Worm (Caenorhabditis elegans) whole organism, young adult: ENCODE measurements around the gene Y39B6A.1.

ENCODE experiments used
- B0019.2 ChIP-seq: fragments of 200-800 bp; sonication (Bioruptor generic); conservative IDR thresholded peaks from 2 replicates; pipeline ENCODE4 v1.3.6; 2022; ENCODE audit warnings: missing genetic modification reagents, missing genetic modification characterization, missing compliant biosample characterization
- B0035.1 ChIP-seq: sonication (generic microtip); optimal IDR thresholded peaks from 2 replicates; lab custom pipeline; 2016; ENCODE audit warnings: missing genetic modification characterization, mild to moderate bottlenecking, missing compliant biosample characterization, missing genotype, missing genetic modification reagents
- B0336.3 ChIP-seq: fragments of 200-800 bp; sonication (Bioruptor generic); IDR thresholded peaks from 2 replicates; pipeline ENCODE4 v1.3.6; 2022; ENCODE audit warnings: missing genetic modification characterization, missing compliant biosample characterization
- C17E4.6 ChIP-seq: fragments of 200-800 bp; sonication (Bioruptor generic); IDR thresholded peaks from 2 replicates; pipeline ENCODE4 v1.3.6; 2022; ENCODE audit warnings: missing genetic modification reagents, missing genetic modification characterization, missing compliant biosample characterization
- F22D6.2 ChIP-seq: sonication (generic microtip); optimal IDR thresholded peaks from 2 replicates; lab custom pipeline; 2016; ENCODE audit warnings: mild to moderate bottlenecking, missing genetic modification characterization, missing compliant biosample characterization
- F57A8.1 ChIP-seq: fragments of 200-800 bp; sonication (Bioruptor generic); optimal IDR thresholded peaks from 2 replicates; lab custom pipeline; 2018; ENCODE audit warnings: mild to moderate bottlenecking, missing genetic modification characterization, moderate library complexity, missing compliant biosample characterization
- F57C9.4 ChIP-seq: sonication (generic microtip); optimal IDR thresholded peaks from 2 replicates; lab custom pipeline; 2017; ENCODE audit warnings: mild to moderate bottlenecking, missing genetic modification characterization, missing compliant biosample characterization
- K11D2.4 ChIP-seq: fragments of 200-800 bp; sonication (Bioruptor generic); IDR thresholded peaks from 2 replicates; pipeline ENCODE4 v1.3.6; 2022; ENCODE audit warnings: missing genetic modification reagents, missing genetic modification characterization, missing compliant biosample characterization
- T07F8.4 ChIP-seq: sonication (generic microtip); optimal IDR thresholded peaks from 2 replicates; lab custom pipeline; 2016; ENCODE audit warnings: mild to moderate bottlenecking, missing genetic modification characterization, moderate library complexity, missing compliant biosample characterization
- Y53F4B.3 ChIP-seq: fragments of 200-800 bp; sonication (Bioruptor generic); IDR thresholded peaks from 2 replicates; pipeline ENCODE4 v1.3.6; 2022; ENCODE audit warnings: missing genetic modification reagents, missing genetic modification characterization, missing compliant biosample characterization
- Y56A3A.18 ChIP-seq: fragments of 200-800 bp; sonication (Bioruptor generic); IDR thresholded peaks from 2 replicates; pipeline ENCODE4 v1.3.6; 2022; ENCODE audit warnings: missing genetic modification reagents, missing genetic modification characterization, missing compliant biosample characterization
- Y95B8A.8 ChIP-seq: fragments of 200-800 bp; sonication (Bioruptor generic); IDR thresholded peaks from 2 replicates; pipeline ENCODE4 v1.3.6; 2022; ENCODE audit warnings: missing genetic modification reagents, missing genetic modification characterization, missing compliant biosample characterization
- ZK185.1 ChIP-seq: sonication (generic microtip); optimal IDR thresholded peaks from 2 replicates; lab custom pipeline; 2016; ENCODE audit warnings: mild to moderate bottlenecking, missing genetic modification characterization, missing compliant biosample characterization; ENCODE audit not compliant: poor library complexity, severe bottlenecking
- akir-1 ChIP-seq: fragments of 200-800 bp; sonication (Bioruptor generic); optimal IDR thresholded peaks from 2 replicates; lab custom pipeline; 2018; ENCODE audit warnings: mild to moderate bottlenecking, missing genetic modification characterization, moderate library complexity, missing compliant biosample characterization
- attf-5 ChIP-seq: fragments of 200-800 bp; sonication (Bioruptor generic); optimal IDR thresholded peaks from 2 replicates; lab custom pipeline; 2018; ENCODE audit warnings: mild to moderate bottlenecking, missing genetic modification characterization, missing compliant biosample characterization
- attf-6 ChIP-seq: fragments of 200-800 bp; sonication (Bioruptor generic); IDR thresholded peaks from 2 replicates; pipeline ENCODE4 v1.3.6; 2022; ENCODE audit warnings: missing genetic modification reagents, missing genetic modification characterization, missing compliant biosample characterization
- bed-2 ChIP-seq: fragments of 200-800 bp; sonication (Bioruptor generic); IDR thresholded peaks from 2 replicates; pipeline ENCODE4 v1.3.6; 2022; ENCODE audit warnings: missing genetic modification reagents, missing genetic modification characterization, missing compliant biosample characterization
- cebp-1 ChIP-seq, 2 experiments: fragments of 200-800 bp in 1 of 2; sonication (Bioruptor generic) in 1 of 2; sonication (generic microtip) in 1 of 2; IDR thresholded peaks in 1 of 2; optimal IDR thresholded peaks in 1 of 2; 2 replicates each; pipeline versions ENCODE4 v1.3.6 to Lab custom; 2017 to 2022; ENCODE audit warnings: missing compliant biosample characterization in 2 of 2, missing genetic modification characterization in 2 of 2, mild to moderate bottlenecking in 1 of 2, missing genetic modification reagents in 1 of 2, moderate library complexity in 1 of 2
- cebp-2 ChIP-seq: fragments of 200-800 bp; sonication (Bioruptor generic); IDR thresholded peaks from 2 replicates; pipeline ENCODE4 v1.3.6; 2022; ENCODE audit warnings: missing genetic modification characterization, missing compliant biosample characterization
- dox-1 ChIP-seq: fragments of 200-800 bp; sonication (Bioruptor generic); IDR thresholded peaks from 2 replicates; pipeline ENCODE4 v1.3.6; 2022; ENCODE audit warnings: missing genetic modification reagents, missing genetic modification characterization, missing compliant biosample characterization
- ets-4 ChIP-seq: fragments of 200-800 bp; sonication (Bioruptor generic); optimal IDR thresholded peaks from 2 replicates; lab custom pipeline; 2018; ENCODE audit warnings: mild to moderate bottlenecking, missing genetic modification characterization, missing compliant biosample characterization
- gei-17 ChIP-seq: fragments of 200-800 bp; sonication (Bioruptor generic); optimal IDR thresholded peaks from 2 replicates; lab custom pipeline; 2018; ENCODE audit warnings: mild to moderate bottlenecking, missing genetic modification characterization, missing compliant biosample characterization
- hlh-12 ChIP-seq: sonication (generic microtip); optimal IDR thresholded peaks from 2 replicates; lab custom pipeline; 2016; ENCODE audit warnings: missing genetic modification characterization, missing compliant biosample characterization
- hlh-26 ChIP-seq: fragments of 200-800 bp; sonication (Bioruptor generic); conservative IDR thresholded peaks from 2 replicates; pipeline ENCODE4 v1.3.6; 2022; ENCODE audit warnings: missing genetic modification reagents, missing genetic modification characterization, missing compliant biosample characterization
- hmg-1.2 ChIP-seq: fragments of 200-800 bp; sonication (Bioruptor generic); IDR thresholded peaks from 2 replicates; pipeline ENCODE4 v1.3.6; 2022; ENCODE audit warnings: missing genetic modification reagents, missing genetic modification characterization, missing compliant biosample characterization
- hsf-1 ChIP-seq: fragments of 200-800 bp; sonication (Bioruptor generic); IDR thresholded peaks from 2 replicates; pipeline ENCODE4 v1.3.6; 2022; ENCODE audit warnings: missing genetic modification reagents, missing genetic modification characterization, missing compliant biosample characterization
- let-607 ChIP-seq, 2 experiments: fragments of 200-800 bp in 1 of 2; sonication (Bioruptor generic) in 1 of 2; sonication (generic microtip) in 1 of 2; optimal IDR thresholded peaks; 2 replicates each; lab custom pipeline; 2016 to 2018; ENCODE audit warnings: mild to moderate bottlenecking in 2 of 2, missing compliant biosample characterization in 2 of 2, missing genetic modification characterization in 2 of 2, moderate library complexity in 2 of 2, missing genotype in 1 of 2
- lin-40 ChIP-seq: sonication (generic microtip); optimal IDR thresholded peaks from 2 replicates; lab custom pipeline; 2016; ENCODE audit warnings: missing genetic modification characterization, mild to moderate bottlenecking, missing compliant biosample characterization, missing genotype, missing genetic modification reagents
- mes-4 ChIP-seq: sonication (generic microtip); optimal IDR thresholded peaks from 2 replicates; lab custom pipeline; 2016; ENCODE audit warnings: missing genotype, missing genetic modification characterization, missing compliant biosample characterization
- nhr-179 ChIP-seq: sonication (generic microtip); optimal IDR thresholded peaks from 2 replicates; lab custom pipeline; 2016; ENCODE audit warnings: mild to moderate bottlenecking, missing genetic modification characterization, missing compliant biosample characterization
- nhr-80 ChIP-seq: sonication (generic microtip); optimal IDR thresholded peaks from 2 replicates; lab custom pipeline; 2016; ENCODE audit warnings: missing genetic modification characterization, missing compliant biosample characterization
- pha-4 ChIP-seq: fragments of 150-350 bp; sonication (generic microtip); optimal IDR thresholded peaks from 2 replicates; lab custom pipeline; 2014; ENCODE audit warnings: missing biosample characterization, missing genetic modification reagents, missing genetic modification characterization
- snpc-1.1 ChIP-seq: sonication (generic microtip); optimal IDR thresholded peaks from 2 replicates; lab custom pipeline; 2017; ENCODE audit warnings: missing genetic modification characterization, mild to moderate bottlenecking, missing compliant biosample characterization, antibody characterized with exemption, moderate library complexity, missing genotype, missing genetic modification reagents; ENCODE audit not compliant: insufficient read depth
- snpc-1.3 ChIP-seq: sonication (generic microtip); optimal IDR thresholded peaks from 2 replicates; lab custom pipeline; 2017; ENCODE audit warnings: missing genetic modification characterization, mild to moderate bottlenecking, missing compliant biosample characterization, antibody characterized with exemption, moderate library complexity, missing genotype, missing genetic modification reagents; ENCODE audit not compliant: insufficient read depth
- snpc-4 ChIP-seq, 5 experiments: fragments of 150-350 bp in 1 of 5; sonication (generic microtip) in 4 of 5; optimal IDR thresholded peaks; 2 replicates each; lab custom pipeline; 2014 to 2018; ENCODE audit warnings: missing genetic modification characterization in 5 of 5, missing biosample characterization in 3 of 5, antibody characterized with exemption in 2 of 5, mild to moderate bottlenecking in 2 of 5, missing compliant biosample characterization in 2 of 5, missing genotype in 2 of 5, moderate library complexity in 2 of 5, missing genetic modification reagents in 1 of 5
- somi-1 ChIP-seq: fragments of 200-800 bp; sonication (Bioruptor generic); optimal IDR thresholded peaks from 2 replicates; lab custom pipeline; 2018; ENCODE audit warnings: mild to moderate bottlenecking, missing genetic modification characterization, missing compliant biosample characterization
- tbp1 ChIP-seq: fragments of 200-800 bp; sonication (Bioruptor generic); optimal IDR thresholded peaks from 2 replicates; lab custom pipeline; 2018; ENCODE audit warnings: mild to moderate bottlenecking, missing genetic modification characterization, missing compliant biosample characterization
- tbx-9 ChIP-seq: sonication (generic microtip); optimal IDR thresholded peaks from 2 replicates; lab custom pipeline; 2016; ENCODE audit warnings: borderline replicate concordance, missing genetic modification characterization, inconsistent platforms, missing compliant biosample characterization
- ztf-18 ChIP-seq: sonication (generic microtip); optimal IDR thresholded peaks from 2 replicates; lab custom pipeline; 2016; ENCODE audit warnings: missing genotype, mild to moderate bottlenecking, missing genetic modification characterization, missing compliant biosample characterization
- ztf-22 ChIP-seq: fragments of 200-800 bp; sonication (Bioruptor generic); optimal IDR thresholded peaks from 2 replicates; lab custom pipeline; 2018; ENCODE audit warnings: mild to moderate bottlenecking, missing genetic modification characterization, moderate library complexity, missing compliant biosample characterization
- ztf-3 ChIP-seq: fragments of 200-800 bp; sonication (Bioruptor generic); optimal IDR thresholded peaks from 2 replicates; lab custom pipeline; 2018; ENCODE audit warnings: mild to moderate bottlenecking, missing genetic modification characterization, missing compliant biosample characterization

The Y39B6A.1 gene

DNA sequence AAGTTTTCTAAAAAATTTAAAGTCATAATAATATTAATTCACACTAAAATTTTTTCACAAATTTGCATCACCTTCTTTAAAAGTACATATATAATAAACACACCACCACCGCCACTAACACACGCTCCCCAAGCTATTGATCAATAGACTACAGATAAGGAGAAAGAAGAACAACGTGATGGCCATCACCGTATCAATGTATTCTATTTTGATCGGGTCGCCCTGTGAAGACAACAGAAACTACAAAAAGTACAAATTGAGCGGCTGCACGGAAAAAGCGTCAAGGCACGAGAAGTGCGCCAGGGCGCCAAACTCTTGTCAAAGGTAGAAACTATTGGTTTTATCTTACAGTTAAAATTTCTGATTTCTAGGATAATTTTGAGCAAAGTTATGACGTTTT lies 8.9 kb upstream of the Y39B6A.1 start:
- TF ChIP-seq somi-1 (no peak), C17E4.6 (GFP tag; lab: Robert Waterston, UW) (no peak), dox-1 (GFP tag; lab: Robert Waterston, UW) (no peak), F22D6.2 (tag; lab: Kevin White, UChicago) (peak; percentile 92), bed-2 (GFP tag; lab: Robert Waterston, UW) (no peak), ztf-22 (GFP tag; lab: Kevin White, UChicago) (no peak), nhr-80 (tag; lab: Kevin White, UChicago) (peak; percentile 77), ztf-18 (tag; lab: Kevin White, UChicago) (peak; percentile 82), ztf-3 (GFP tag; lab: Kevin White, UChicago) (no peak), ZK185.1 (tag; lab: Kevin White, UChicago) (no peak), let-607 (tag; optimal IDR thresholded peaks at IDR 0.05; lab: Kevin White, UChicago) (no peak), attf-5 (GFP tag; lab: Kevin White, UChicago) (peak; percentile 1)

DNA sequence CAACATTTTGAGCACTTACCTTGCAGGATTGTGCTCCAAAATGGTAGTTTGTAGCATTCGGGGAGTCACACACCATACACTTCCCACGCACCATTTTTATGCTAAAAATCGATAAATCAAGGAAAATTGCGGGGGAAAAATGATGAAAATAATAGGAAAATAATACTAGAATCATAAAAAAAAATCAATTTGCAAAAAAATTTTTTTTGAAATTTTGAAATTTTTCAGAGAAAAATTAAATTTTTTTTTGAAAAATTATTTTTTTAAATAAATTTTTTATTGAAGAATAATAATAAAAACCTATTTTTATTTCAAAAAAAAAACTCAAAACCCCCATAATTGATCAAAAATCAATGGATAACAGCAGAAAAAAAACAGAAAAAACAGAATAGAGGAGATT lies 8.4 kb upstream of the Y39B6A.1 start, which contains the start of gene nhr-79:
nhr-79 (minus strand) TSS at position 101 of the 400 bp plus-strand sequence.
- TF ChIP-seq tbp1 (GFP tag; lab: Kevin White, UChicago) (no peak), Y53F4B.3 (GFP tag; lab: Robert Waterston, UW) (no peak), B0035.1 (no peak), Y56A3A.18 (no peak), hlh-26 (GFP tag; lab: Robert Waterston, UW) (no peak), pha-4 (tag; lab: Kevin White, UChicago) (no peak), snpc-1.3 (no peak), akir-1 (no peak)

DNA sequence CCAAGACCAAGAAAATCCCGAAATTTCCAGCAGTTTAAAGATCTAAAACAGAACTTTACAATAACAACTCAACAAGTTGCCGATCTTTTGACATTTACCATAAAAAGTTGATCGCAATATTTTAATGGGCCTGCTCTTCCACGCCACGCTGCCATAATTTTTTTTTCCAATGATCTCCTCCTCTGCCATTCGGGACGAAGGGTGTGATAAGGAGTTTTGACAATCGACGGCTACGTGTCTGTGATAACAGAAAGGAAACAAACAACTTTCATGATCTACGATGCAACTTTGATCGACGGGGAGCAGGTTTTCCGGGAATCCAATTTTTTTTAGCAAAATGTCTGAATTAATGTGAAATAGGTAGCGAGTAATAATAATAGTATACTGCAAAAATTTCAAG lies 3.5 kb upstream of the Y39B6A.1 start:
- TF ChIP-seq hlh-12 (tag; lab: Kevin White, UChicago), result no peak
- no peak for TF ChIP-seq C17E4.6 (GFP tag; lab: Robert Waterston, UW)
- no peak for TF ChIP-seq mes-4 (tag; lab: Kevin White, UChicago)
- TF ChIP-seq attf-6 (GFP tag; lab: Robert Waterston, UW), result no peak
- 0 out of 2 replicates have a peak, but pooled peaks have one; percentile 20 for TF ChIP-seq cebp-2 (GFP tag; lab: Robert Waterston, UW)
- TF ChIP-seq let-607 (tag; optimal IDR thresholded peaks at IDR 0.05; lab: Kevin White, UChicago), result peak; percentile 42 to 71
- no peak for TF ChIP-seq snpc-1.3
- TF ChIP-seq lin-40 (tag; lab: Kevin White, UChicago), result no peak
- TF ChIP-seq hlh-26 (GFP tag; lab: Robert Waterston, UW), result no peak
- no peak for TF ChIP-seq bed-2 (GFP tag; lab: Robert Waterston, UW)
- no peak for TF ChIP-seq tbx-9 (tag; lab: Kevin White, UChicago)
- no peak for TF ChIP-seq nhr-179
- TF ChIP-seq nhr-80 (tag; lab: Kevin White, UChicago), result peak; percentile 85

DNA sequence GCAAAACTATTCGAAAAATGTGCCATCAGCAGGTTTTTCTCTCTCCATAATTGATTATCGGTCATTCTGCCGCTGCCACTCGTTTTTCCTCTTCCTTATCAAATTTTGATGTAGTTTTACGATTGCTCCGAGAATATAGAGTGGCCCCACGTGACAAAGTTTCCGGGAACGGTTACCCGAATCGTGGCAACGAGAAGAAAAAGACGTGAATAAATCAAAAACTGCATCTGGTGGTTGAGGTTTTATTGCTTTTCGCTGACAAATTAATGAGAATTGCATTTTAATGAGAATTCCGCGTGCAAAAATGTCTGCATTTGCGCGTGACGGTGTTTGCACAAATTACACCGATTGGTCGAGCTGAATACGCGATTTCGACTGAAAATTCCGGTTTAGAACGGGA lies 2.0 kb upstream of the Y39B6A.1 start:
- TF ChIP-seq B0019.2 (GFP tag; lab: Robert Waterston, UW), result no peak
- TF ChIP-seq let-607 (tag; optimal IDR thresholded peaks at IDR 0.05; lab: Kevin White, UChicago), result peak; percentile 59
- no peak for TF ChIP-seq T07F8.4
- TF ChIP-seq hmg-1.2 (GFP tag; lab: Robert Waterston, UW), result no peak
- TF ChIP-seq ets-4 (GFP tag; lab: Kevin White, UChicago), result peak; percentile 62
- TF ChIP-seq Y53F4B.3 (GFP tag; lab: Robert Waterston, UW), result no peak
- no peak for TF ChIP-seq F57C9.4 (tag; lab: Kevin White, UChicago)
- no peak for TF ChIP-seq hsf-1 (GFP tag; lab: Robert Waterston, UW)
- no peak for TF ChIP-seq gei-17 (GFP tag; lab: Kevin White, UChicago)
- no peak for TF ChIP-seq F57A8.1 (GFP tag; lab: Kevin White, UChicago)
- no peak for TF ChIP-seq cebp-1 (GFP tag; IDR thresholded peaks at IDR 0.05; lab: Robert Waterston, UW)
- TF ChIP-seq cebp-1 (tag; optimal IDR thresholded peaks at IDR 0.05; lab: Kevin White, UChicago), result no peak
- no peak for TF ChIP-seq Y95B8A.8 (GFP tag; lab: Robert Waterston, UW)
- no peak for TF ChIP-seq snpc-1.3
- no peak for TF ChIP-seq snpc-1.1
- no peak for TF ChIP-seq akir-1
- peak; percentile 53; the same call in 1 of the 2 replicates for TF ChIP-seq B0336.3 (GFP tag; lab: Robert Waterston, UW)
- TF ChIP-seq snpc-4 (GFP tag; optimal IDR thresholded peaks at IDR 0.05; lab: Kevin White, UChicago), result no peak
- TF ChIP-seq snpc-4 (tag; optimal IDR thresholded peaks at IDR 0.05; lab: Kevin White, UChicago), result no peak
- no peak for TF ChIP-seq K11D2.4
